Worm (Caenorhabditis elegans) whole organism, L3 larva: ENCODE measurements around the gene Y71H2AM.6.

Experiments
- egl-27 ChIP-seq: sonication (generic microtip); optimal IDR thresholded peaks from 4 replicates; lab custom pipeline; 2017; ENCODE audit warnings: missing biosample characterization, missing genetic modification reagents, missing genetic modification characterization
- elt-2 ChIP-seq: sonication (generic microtip); optimal IDR thresholded peaks from 2 replicates; lab custom pipeline; 2016; ENCODE audit warnings: missing genetic modification reagents, mild to moderate bottlenecking, missing genetic modification characterization, missing compliant biosample characterization
- fkh-10 ChIP-seq: sonication (generic microtip); optimal IDR thresholded peaks from 2 replicates; lab custom pipeline; 2017; ENCODE audit warnings: missing biosample characterization, missing genetic modification reagents, missing genetic modification characterization
- lin-15B ChIP-seq: fragments of 150-350 bp; optimal IDR thresholded peaks from 2 replicates; lab custom pipeline; 2014; ENCODE audit warnings: missing biosample characterization, missing genetic modification characterization
- nhr-23 ChIP-seq: fragments of 150-350 bp; optimal IDR thresholded peaks from 2 replicates; lab custom pipeline; 2014; ENCODE audit warnings: missing biosample characterization, missing genetic modification reagents, missing genetic modification characterization
- nhr-237 ChIP-seq: fragments of 150-350 bp; optimal IDR thresholded peaks from 2 replicates; lab custom pipeline; 2014; ENCODE audit warnings: missing biosample characterization, missing genetic modification characterization

DNA sequence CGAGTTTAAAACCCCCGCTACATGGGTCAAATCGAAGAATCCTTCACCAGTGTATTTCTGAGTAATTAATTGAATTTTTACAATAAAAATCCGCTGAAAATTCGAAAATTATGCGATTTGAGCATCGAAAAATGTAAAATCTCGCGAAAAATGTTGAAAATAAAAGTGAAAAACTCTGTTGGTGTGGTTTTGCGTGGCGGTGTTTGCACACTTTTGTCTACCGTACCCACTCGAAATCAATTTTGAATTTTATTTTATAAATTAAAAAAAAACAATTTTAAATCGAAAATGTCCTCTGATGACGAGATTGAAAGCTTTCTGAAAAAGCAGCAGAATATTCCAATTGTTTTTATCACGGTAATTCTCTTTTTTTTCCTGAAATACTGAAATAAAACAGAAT, at the start of gene Y71H2AM.6:
- TF ChIP-seq fkh-10 (GFP tag; lab: Kevin White, UChicago) = no peak
- TF ChIP-seq lin-15B (tag; lab: Kevin White, UChicago) = peak; percentile 64
- TF ChIP-seq nhr-23 (tag; lab: Kevin White, UChicago) = peak; percentile 5
- peak; percentile 1 for TF ChIP-seq elt-2
- TF ChIP-seq egl-27 = no peak
- TF ChIP-seq nhr-237 (tag; lab: Kevin White, UChicago) = no peak
